Worm (Caenorhabditis elegans): ENCODE results near the gene ZK1240.11.

DNA sequence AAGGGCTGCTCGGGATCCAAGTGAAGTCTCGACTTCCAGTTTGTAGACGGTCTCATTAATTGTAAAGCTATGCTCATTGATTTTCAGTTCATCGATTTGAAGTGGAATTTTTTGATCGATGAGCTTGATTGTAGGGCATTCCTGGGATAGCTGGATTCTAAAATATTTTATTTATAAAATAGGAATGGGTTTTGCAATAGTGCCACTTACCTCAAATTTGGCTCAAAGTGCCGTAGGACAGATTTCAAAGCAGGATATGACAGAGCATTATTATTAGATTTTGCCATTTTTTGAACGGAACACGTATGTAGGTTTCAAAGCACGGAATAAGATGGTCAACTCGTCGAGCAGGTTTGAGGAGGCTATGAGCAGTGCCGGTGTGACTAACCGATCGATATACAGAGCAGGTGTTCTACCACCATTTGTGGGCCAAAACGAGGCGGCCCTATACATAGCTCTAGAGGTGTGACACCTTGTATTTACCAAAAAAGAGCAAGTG lies 29.2 kb upstream of the ZK1240.11 start, which contains the start of gene fbxc-25:
- TF ChIP-seq elt-3 (tag; optimal IDR thresholded peaks at IDR 0.05) (no peak), nhr-25 (tag; optimal IDR thresholded peaks at IDR 0.05) (no peak), R02D3.7 (tag; optimal IDR thresholded peaks at IDR 0.05) (no peak), nhr-43 (tag; optimal IDR thresholded peaks at IDR 0.05; ENCODE audit: poor library complexity, severe bottlenecking) (no peak), fos-1 (tag; optimal IDR thresholded peaks at IDR 0.05) (no peak), ceh-28 (tag; optimal IDR thresholded peaks at IDR 0.05) (no peak), egl-27 (tag; optimal IDR thresholded peaks at IDR 0.05) (no peak), tbx-2 (tag; optimal IDR thresholded peaks at IDR 0.05) (no peak), mdl-1 (tag; optimal IDR thresholded peaks at IDR 0.05) (no peak), nhr-28 (tag; optimal IDR thresholded peaks at IDR 0.05) (no peak), pqm-1 (tag; optimal IDR thresholded peaks at IDR 0.05) (no peak)
